Worm (Caenorhabditis elegans) whole organism, midembryonic: ENCODE data around the gene gly-3.

ENCODE experiments used
- T22C8.4 ChIP-seq: fragments of 200-800 bp; sonication (Bioruptor generic); IDR thresholded peaks from 2 replicates; pipeline ENCODE4 v1.3.6; 2022; ENCODE audit warnings: missing genetic modification characterization, missing compliant biosample characterization
- cog-1 ChIP-seq: sonication (generic microtip); optimal IDR thresholded peaks from 2 replicates; lab custom pipeline; 2016; ENCODE audit warnings: missing genetic modification characterization, missing compliant biosample characterization
- flt-1 ChIP-seq: fragments of 200-800 bp; sonication (Bioruptor generic); IDR thresholded peaks from 2 replicates; pipeline ENCODE4 v1.3.6; 2022; ENCODE audit warnings: missing genetic modification characterization, missing compliant biosample characterization
- klf-2 ChIP-seq: fragments of 200-800 bp; sonication (Bioruptor generic); conservative IDR thresholded peaks from 2 replicates; pipeline ENCODE4 v1.3.6; 2022; ENCODE audit warnings: missing genetic modification reagents, missing genetic modification characterization, missing compliant biosample characterization
- med-1 ChIP-seq: sonication (generic microtip); optimal IDR thresholded peaks from 2 replicates; lab custom pipeline; 2017; ENCODE audit warnings: missing genetic modification characterization, mild to moderate bottlenecking, missing compliant biosample characterization, antibody characterized with exemption, missing genetic modification reagents; ENCODE audit not compliant: insufficient read depth
- ref-1 ChIP-seq: fragments of 200-800 bp; sonication (Bioruptor generic); conservative IDR thresholded peaks from 2 replicates; pipeline ENCODE4 v1.3.6; 2022; ENCODE audit warnings: missing genetic modification reagents, missing genetic modification characterization, missing compliant biosample characterization
- tab-1 ChIP-seq: fragments of 200-800 bp; sonication (Bioruptor generic); IDR thresholded peaks from 2 replicates; pipeline ENCODE4 v1.3.6; 2022; ENCODE audit warnings: missing genetic modification characterization, missing compliant biosample characterization
- ztf-23 ChIP-seq: fragments of 200-800 bp; sonication (Bioruptor generic); IDR thresholded peaks from 2 replicates; pipeline ENCODE4 v1.3.6; 2022; ENCODE audit warnings: missing genetic modification reagents, missing genetic modification characterization, missing compliant biosample characterization
- ztf-29 ChIP-seq: fragments of 200-800 bp; sonication (Bioruptor generic); IDR thresholded peaks from 2 replicates; pipeline ENCODE4 v1.3.6; 2022; ENCODE audit warnings: missing genetic modification reagents, missing genetic modification characterization, missing compliant biosample characterization

The gly-3 gene

ce11 chrIII:7947677-7948076 is 30.1 kb upstream of the gly-3 start:
- no peak for TF ChIP-seq cog-1
- TF ChIP-seq med-1 (GFP tag; lab: Kevin White, UChicago), result no peak
- no peak for TF ChIP-seq ztf-23 (GFP tag; lab: Robert Waterston, UW)
- TF ChIP-seq flt-1, result no peak
- no peak for TF ChIP-seq ref-1 (GFP tag; lab: Robert Waterston, UW)
- TF ChIP-seq T22C8.4 (GFP tag; lab: Robert Waterston, UW), result no peak
- no peak for TF ChIP-seq tab-1 (GFP tag; lab: Robert Waterston, UW)
- no peak for TF ChIP-seq ztf-29 (GFP tag; lab: Robert Waterston, UW)
- TF ChIP-seq klf-2 (GFP tag; lab: Robert Waterston, UW), result no peak

ce11 chrIII:7946968-7947491 is 29.5 kb upstream of the gly-3 start, which contains the start of gene gsto-1:
Gene gsto-1, minus strand, starts transcription at chrIII:7947018.
- TF ChIP-seq ztf-23 (GFP tag; lab: Robert Waterston, UW), result no peak
- TF ChIP-seq flt-1, result no peak
- no peak for TF ChIP-seq ztf-29 (GFP tag; lab: Robert Waterston, UW)
- TF ChIP-seq klf-2 (GFP tag; lab: Robert Waterston, UW), result no peak
- TF ChIP-seq ref-1 (GFP tag; lab: Robert Waterston, UW), result no peak
- TF ChIP-seq cog-1, result no peak
- TF ChIP-seq tab-1 (GFP tag; lab: Robert Waterston, UW), result no peak
- no peak for TF ChIP-seq med-1 (GFP tag; lab: Kevin White, UChicago)
- TF ChIP-seq T22C8.4 (GFP tag; lab: Robert Waterston, UW), result no peak

ce11 chrIII:7941417-7941816 is 23.9 kb upstream of the gly-3 start, which contains the start of gene kle-2:
Gene kle-2, plus strand, starts transcription at chrIII:7941717.
- TF ChIP-seq flt-1 (no peak), klf-2 (GFP tag; lab: Robert Waterston, UW) (no peak), ztf-23 (GFP tag; lab: Robert Waterston, UW) (no peak), cog-1 (no peak), ref-1 (GFP tag; lab: Robert Waterston, UW) (no peak), med-1 (GFP tag; lab: Kevin White, UChicago) (no peak), T22C8.4 (GFP tag; lab: Robert Waterston, UW) (no peak), ztf-29 (GFP tag; lab: Robert Waterston, UW) (no peak), tab-1 (GFP tag; lab: Robert Waterston, UW) (no peak)

DNA sequence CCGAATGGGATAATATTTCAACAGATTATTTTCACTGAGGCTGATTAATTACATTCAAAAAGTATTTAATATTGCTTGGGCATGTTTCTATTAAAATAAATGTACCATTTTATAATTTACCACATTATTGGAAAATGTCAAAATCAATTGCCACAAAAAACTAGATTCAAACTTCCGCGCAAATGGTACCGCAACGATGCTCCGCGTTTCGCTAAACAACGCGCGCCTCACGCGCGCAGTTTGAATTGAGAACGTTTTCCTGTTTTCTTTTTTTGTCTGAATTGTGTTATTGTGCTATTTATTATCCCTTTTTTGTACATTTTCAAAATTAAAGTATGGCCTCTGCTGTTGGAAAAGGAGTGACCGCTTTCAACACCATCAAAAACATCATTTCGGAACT is 23.3 kb upstream of the gly-3 start, which contains the start of gene C29E4.12:
Gene C29E4.12, plus strand, starts transcription at position 333 of the 400 bp plus-strand sequence.
- TF ChIP-seq T22C8.4 (GFP tag; lab: Robert Waterston, UW) (no peak), flt-1 (no peak)

- TF ChIP-seq ztf-23 (GFP tag; lab: Robert Waterston, UW), result no peak
- TF ChIP-seq flt-1, result no peak
- no peak for TF ChIP-seq ref-1 (GFP tag; lab: Robert Waterston, UW)
- TF ChIP-seq klf-2 (GFP tag; lab: Robert Waterston, UW), result no peak
- TF ChIP-seq T22C8.4 (GFP tag; lab: Robert Waterston, UW), result no peak
- no peak for TF ChIP-seq ztf-29 (GFP tag; lab: Robert Waterston, UW)
- TF ChIP-seq cog-1, result no peak
- no peak for TF ChIP-seq med-1 (GFP tag; lab: Kevin White, UChicago)
- TF ChIP-seq tab-1 (GFP tag; lab: Robert Waterston, UW), result no peak
These were observed 20.0 kb upstream of the gly-3 start, which contains the start of gene C29E4.10 for ce11 chrIII:7937548-7937947. Gene C29E4.10, plus strand, starts transcription at chrIII:7937848.

DNA sequence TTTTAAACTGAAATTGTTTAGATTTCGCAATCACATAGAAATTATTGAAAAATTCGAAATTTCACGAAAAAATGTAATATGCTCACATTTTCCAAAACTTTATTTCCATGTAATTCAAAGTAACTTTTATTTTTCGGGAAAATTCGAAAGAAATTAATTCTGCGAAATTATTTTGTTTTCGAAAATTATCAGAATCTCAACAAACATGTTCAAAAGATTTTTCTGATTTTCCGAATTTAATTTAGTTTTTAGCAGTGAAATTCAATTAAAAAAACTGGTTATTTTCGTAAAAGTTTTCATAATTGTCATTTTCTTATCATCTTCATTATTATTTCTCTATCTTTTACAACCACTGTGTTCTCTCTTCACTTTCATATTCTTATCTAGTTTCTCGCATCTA is 15.7 kb upstream of the gly-3 start, which contains the start of gene ran-2:
Gene ran-2, plus strand, starts transcription at position 301 of the 400 bp plus-strand sequence.
- no peak for TF ChIP-seq ztf-29 (GFP tag; lab: Robert Waterston, UW)
- TF ChIP-seq tab-1 (GFP tag; lab: Robert Waterston, UW), result no peak
- no peak for TF ChIP-seq cog-1
- no peak for TF ChIP-seq ref-1 (GFP tag; lab: Robert Waterston, UW)
- no peak for TF ChIP-seq T22C8.4 (GFP tag; lab: Robert Waterston, UW)
- no peak for TF ChIP-seq ztf-23 (GFP tag; lab: Robert Waterston, UW)
- no peak for TF ChIP-seq flt-1

- no peak for TF ChIP-seq tab-1 (GFP tag; lab: Robert Waterston, UW)
- TF ChIP-seq ztf-23 (GFP tag; lab: Robert Waterston, UW), result no peak
- no peak for TF ChIP-seq klf-2 (GFP tag; lab: Robert Waterston, UW)
- TF ChIP-seq ztf-29 (GFP tag; lab: Robert Waterston, UW), result no peak
- no peak for TF ChIP-seq T22C8.4 (GFP tag; lab: Robert Waterston, UW)
- no peak for TF ChIP-seq med-1 (GFP tag; lab: Kevin White, UChicago)
These were observed 11.1 kb upstream of the gly-3 start, which contains the start of the genes C29E4.13 and npp-15 for ce11 chrIII:7928549-7929129. Gene C29E4.13, minus strand, starts transcription at chrIII:7928717. Gene npp-15, plus strand, starts transcription at chrIII:7929043.

DNA sequence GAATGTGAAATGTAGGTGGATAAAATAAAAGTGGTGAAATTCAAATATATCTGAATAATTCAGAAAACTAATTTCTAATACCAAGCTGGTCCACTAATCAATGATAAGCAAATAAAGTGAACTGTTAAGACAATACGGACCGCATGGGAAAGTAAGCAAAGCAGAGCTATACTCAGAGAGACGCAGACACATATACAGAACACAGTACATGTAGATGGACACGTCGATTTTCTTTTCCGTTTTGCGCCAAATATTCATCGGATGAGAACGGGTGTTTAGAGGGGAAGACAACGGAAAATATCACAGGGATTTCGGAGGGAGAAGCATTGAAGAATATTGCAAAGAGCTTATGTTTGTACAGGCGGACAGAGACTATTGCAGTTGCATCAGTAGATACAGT is 8.4 kb upstream of the gly-3 start:
- TF ChIP-seq ref-1 (GFP tag; lab: Robert Waterston, UW), result no peak
- TF ChIP-seq ztf-29 (GFP tag; lab: Robert Waterston, UW), result no peak
- TF ChIP-seq med-1 (GFP tag; lab: Kevin White, UChicago), result no peak
- TF ChIP-seq klf-2 (GFP tag; lab: Robert Waterston, UW), result no peak
- TF ChIP-seq flt-1, result no peak
- TF ChIP-seq T22C8.4 (GFP tag; lab: Robert Waterston, UW), result no peak
- no peak for TF ChIP-seq ztf-23 (GFP tag; lab: Robert Waterston, UW)
- TF ChIP-seq cog-1, result no peak

ce11 chrIII:7924821-7925220 is 7.3 kb upstream of the gly-3 start, which contains the start of gene tag-250:
Gene tag-250, minus strand, starts transcription at chrIII:7924921.
- no peak for TF ChIP-seq ref-1 (GFP tag; lab: Robert Waterston, UW)
- no peak for TF ChIP-seq flt-1
- TF ChIP-seq ztf-29 (GFP tag; lab: Robert Waterston, UW), result no peak
- TF ChIP-seq ztf-23 (GFP tag; lab: Robert Waterston, UW), result no peak
